Fruit fly (Drosophila melanogaster) whole organism, wandering third instar larva: Measurements from ENCODE around the gene CG31960.

Experiments
- CG32264 ChIP-seq: fragments of 200-800 bp; sonication (Bioruptor generic); optimal IDR thresholded peaks from 2 replicates; lab custom pipeline; 2016; ENCODE audit warnings: missing biosample characterization, missing genetic modification characterization
- CG9705 ChIP-seq: fragments of 200-800 bp; sonication (Bioruptor generic); optimal IDR thresholded peaks from 2 replicates; lab custom pipeline; 2018; ENCODE audit warnings: missing biosample characterization, mild to moderate bottlenecking, missing genetic modification characterization
- CrebA ChIP-seq: fragments of 200-800 bp; sonication (Bioruptor generic); optimal IDR thresholded peaks from 2 replicates; lab custom pipeline; 2016; ENCODE audit warnings: missing biosample characterization, mild to moderate bottlenecking, missing genetic modification characterization, borderline replicate concordance
- Dfd ChIP-seq: fragments of >200 bp; optimal IDR thresholded peaks from 2 replicates; lab custom pipeline; 2017; ENCODE audit warnings: missing biosample characterization, missing genetic modification characterization
- GATAd ChIP-seq: sonication (Bioruptor generic); optimal IDR thresholded peaks from 2 replicates; lab custom pipeline; 2016; ENCODE audit warnings: missing biosample characterization, missing genetic modification characterization
- HLH106 ChIP-seq: fragments of 200-800 bp; optimal IDR thresholded peaks from 3 replicates; lab custom pipeline; 2019; ENCODE audit warnings: missing biosample characterization, mild to moderate bottlenecking, missing genetic modification characterization, moderate library complexity
- Hnf4 ChIP-seq: fragments of 200-800 bp; sonication (Bioruptor generic); optimal IDR thresholded peaks from 2 replicates; lab custom pipeline; 2016; ENCODE audit warnings: missing biosample characterization, mild to moderate bottlenecking, missing genetic modification characterization
- Hr78 ChIP-seq: fragments of >200 bp; optimal IDR thresholded peaks from 2 replicates; lab custom pipeline; 2017; ENCODE audit warnings: missing biosample characterization, missing genetic modification characterization
- Hr83 ChIP-seq: fragments of 200-300 bp; sonication (Bioruptor generic); optimal IDR thresholded peaks from 2 replicates; lab custom pipeline; 2016; ENCODE audit warnings: missing biosample characterization, mild to moderate bottlenecking, missing genetic modification characterization, moderate library complexity; ENCODE audit not compliant: poor library complexity, severe bottlenecking
- Jra ChIP-seq: sonication (Bioruptor generic); optimal IDR thresholded peaks from 2 replicates; lab custom pipeline; 2016; ENCODE audit warnings: missing biosample characterization, missing genetic modification characterization
- Mio ChIP-seq: sonication (Bioruptor generic); optimal IDR thresholded peaks from 2 replicates; lab custom pipeline; 2016; ENCODE audit warnings: missing biosample characterization, missing genetic modification characterization
- Myc ChIP-seq: fragments of >200 bp; optimal IDR thresholded peaks from 2 replicates; lab custom pipeline; 2017
- OdsH ChIP-seq: fragments of 200-800 bp; sonication (Bioruptor generic); optimal IDR thresholded peaks from 2 replicates; lab custom pipeline; 2016; ENCODE audit warnings: missing biosample characterization, mild to moderate bottlenecking, missing genetic modification characterization
- Rel ChIP-seq, 2 experiments: fragments of 200-800 bp; sonication (Bioruptor generic) in 1 of 2; optimal IDR thresholded peaks; 2 replicates in 1 of 2; 3 replicates in 1 of 2; lab custom pipeline; 2016 to 2019; ENCODE audit warnings: mild to moderate bottlenecking in 2 of 2, missing biosample characterization in 2 of 2, missing genetic modification characterization in 2 of 2, moderate library complexity in 1 of 2
- Sp1 ChIP-seq: fragments of 200-800 bp; sonication (Bioruptor generic); optimal IDR thresholded peaks from 3 replicates; lab custom pipeline; 2019; ENCODE audit warnings: missing biosample characterization, mild to moderate bottlenecking, missing genetic modification characterization, moderate library complexity
- Vsx2 ChIP-seq: fragments of 200-300, 225-300 bp; sonication (Bioruptor generic); optimal IDR thresholded peaks from 2 replicates; lab custom pipeline; 2018; ENCODE audit warnings: missing biosample characterization, missing genetic modification characterization; ENCODE audit not compliant: partially characterized antibody
- br ChIP-seq: fragments of 200-800 bp; sonication (Bioruptor generic); optimal IDR thresholded peaks from 2 replicates; lab custom pipeline; 2016; ENCODE audit warnings: missing biosample characterization, missing genetic modification characterization
- brk ChIP-seq: fragments of 200-800 bp; sonication (Bioruptor generic); optimal IDR thresholded peaks from 2 replicates; lab custom pipeline; 2016; ENCODE audit warnings: missing biosample characterization, mild to moderate bottlenecking, missing genetic modification characterization
- dl ChIP-seq, 2 experiments: fragments of 175-275, 200-275 bp in 1 of 2; fragments of 200-275 bp in 1 of 2; sonication (Bioruptor generic); optimal IDR thresholded peaks; lab custom pipeline; 2018; ENCODE audit warnings: mild to moderate bottlenecking in 2 of 2, missing biosample characterization in 2 of 2, missing genetic modification characterization in 2 of 2, moderate library complexity in 2 of 2; ENCODE audit not compliant: partially characterized antibody in 2 of 2, insufficient read depth in 1 of 2
- dmrt93B ChIP-seq: fragments of 200-800 bp; sonication (Bioruptor generic); optimal IDR thresholded peaks from 2 replicates; lab custom pipeline; 2018; ENCODE audit warnings: missing biosample characterization, mild to moderate bottlenecking, missing genetic modification characterization
- dsf ChIP-seq: sonication (Bioruptor generic); optimal IDR thresholded peaks from 2 replicates; lab custom pipeline; 2016; ENCODE audit warnings: missing biosample characterization, missing genetic modification characterization, borderline replicate concordance
- foxo ChIP-seq, 2 experiments: fragments of 200-800 bp; sonication (Bioruptor generic); optimal IDR thresholded peaks; 2 replicates in 1 of 2; 3 replicates in 1 of 2; lab custom pipeline; 2016 to 2017; ENCODE audit warnings: missing biosample characterization in 2 of 2, missing genetic modification characterization in 2 of 2
- fru ChIP-seq: fragments of 200-800 bp; sonication (Bioruptor generic); optimal IDR thresholded peaks from 3 replicates; lab custom pipeline; 2016; ENCODE audit warnings: missing biosample characterization, mild to moderate bottlenecking, missing genetic modification characterization
- h ChIP-seq: fragments of 200-800 bp; sonication (Bioruptor generic); optimal IDR thresholded peaks from 3 replicates; lab custom pipeline; 2016; ENCODE audit warnings: missing biosample characterization, mild to moderate bottlenecking, missing genetic modification characterization
- lola ChIP-seq: fragments of >200 bp; optimal IDR thresholded peaks from 2 replicates; lab custom pipeline; 2017; ENCODE audit warnings: missing biosample characterization, missing genetic modification characterization
- rgr ChIP-seq: fragments of 200-800 bp; sonication (Bioruptor generic); optimal IDR thresholded peaks from 3 replicates; lab custom pipeline; 2016; ENCODE audit warnings: missing biosample characterization, mild to moderate bottlenecking, missing genetic modification characterization
- sage ChIP-seq: fragments of 200-800 bp; sonication (Bioruptor generic); optimal IDR thresholded peaks from 2 replicates; lab custom pipeline; 2016; ENCODE audit warnings: missing biosample characterization, mild to moderate bottlenecking, missing genetic modification characterization
- sv ChIP-seq: fragments of 200-800 bp; sonication (Bioruptor generic); optimal IDR thresholded peaks from 3 replicates; lab custom pipeline; 2016; ENCODE audit warnings: missing biosample characterization, missing genetic modification characterization
- tai ChIP-seq: sonication (Bioruptor generic); optimal IDR thresholded peaks from 2 replicates; lab custom pipeline; 2016; ENCODE audit warnings: missing biosample characterization, missing genetic modification characterization
- usp ChIP-seq: fragments of >200 bp; optimal IDR thresholded peaks from 2 replicates; lab custom pipeline; 2017; ENCODE audit warnings: missing biosample characterization, missing genetic modification characterization
- woc ChIP-seq: sonication (Bioruptor generic); optimal IDR thresholded peaks from 2 replicates; lab custom pipeline; 2016; ENCODE audit warnings: missing biosample characterization, mild to moderate bottlenecking, missing genetic modification characterization

The CG31960 gene

DNA sequence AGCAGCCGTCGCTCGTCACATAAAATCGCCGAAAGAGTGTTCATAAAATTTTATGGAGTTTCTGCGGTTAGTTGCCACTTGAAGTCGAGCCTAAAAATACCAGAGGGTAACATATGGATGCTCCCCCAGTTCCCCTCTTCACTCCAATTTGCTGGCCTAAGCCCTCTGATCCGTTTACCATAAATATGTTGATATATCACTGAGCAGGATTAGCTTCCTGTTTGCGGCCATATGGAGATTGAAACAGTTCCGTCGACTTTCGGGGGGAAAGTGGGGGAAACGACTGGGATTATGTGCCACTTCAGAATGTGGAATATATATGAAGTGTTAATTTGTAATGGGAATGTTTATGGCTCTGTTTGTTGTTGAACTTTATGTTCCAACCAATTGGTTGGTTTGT is 29.4 kb downstream of the CG31960 start:
- no peak for TF ChIP-seq CG32264 (GFP tag; lab: Kevin White, UChicago)
- TF ChIP-seq GATAd: no peak
- TF ChIP-seq dsf (GFP tag; lab: Kevin White, UChicago): no peak
- no peak for TF ChIP-seq HLH106
- no peak for TF ChIP-seq Sp1 (GFP tag; lab: Kevin White, UChicago)
- TF ChIP-seq Hnf4 (GFP tag; lab: Kevin White, UChicago): no peak
- TF ChIP-seq Jra (GFP tag; lab: Kevin White, UChicago): no peak
- TF ChIP-seq woc (GFP tag; lab: Kevin White, UChicago): no peak
- no peak for TF ChIP-seq Rel (GFP tag; optimal IDR thresholded peaks at IDR 0.05; lab: Kevin White, UChicago)
- TF ChIP-seq Rel (tag; optimal IDR thresholded peaks at IDR 0.05; lab: Kevin White, UChicago): no peak
- TF ChIP-seq Dfd: no peak
- TF ChIP-seq lola (GFP tag; lab: Kevin White, UChicago): no peak
- TF ChIP-seq fru (GFP tag; lab: Kevin White, UChicago): no peak
- no peak for TF ChIP-seq CrebA (GFP tag; lab: Kevin White, UChicago)
- TF ChIP-seq dl (GFP tag; optimal IDR thresholded peaks at IDR 0.05; lab: Kevin White, UChicago; ENCODE audit: insufficient read depth in 1 of 2, partially characterized antibody in 2 of 2): no peak
- no peak for TF ChIP-seq Hr83 (GFP tag; lab: Kevin White, UChicago)

- TF ChIP-seq Hr78 (GFP tag; lab: Kevin White, UChicago) (no peak), dsf (GFP tag; lab: Kevin White, UChicago) (no peak), GATAd (no peak), Dfd (no peak), Rel (GFP tag; optimal IDR thresholded peaks at IDR 0.05; lab: Kevin White, UChicago) (no peak), Rel (tag; optimal IDR thresholded peaks at IDR 0.05; lab: Kevin White, UChicago) (no peak), CrebA (GFP tag; lab: Kevin White, UChicago) (no peak), foxo (GFP tag; optimal IDR thresholded peaks at IDR 0.05; lab: Kevin White, UChicago) (no peak), Mio (GFP tag; lab: Kevin White, UChicago) (no peak)
Observed at dm6 chr2L:3818903-3819302, 34.2 kb downstream of the CG31960 start.

DNA sequence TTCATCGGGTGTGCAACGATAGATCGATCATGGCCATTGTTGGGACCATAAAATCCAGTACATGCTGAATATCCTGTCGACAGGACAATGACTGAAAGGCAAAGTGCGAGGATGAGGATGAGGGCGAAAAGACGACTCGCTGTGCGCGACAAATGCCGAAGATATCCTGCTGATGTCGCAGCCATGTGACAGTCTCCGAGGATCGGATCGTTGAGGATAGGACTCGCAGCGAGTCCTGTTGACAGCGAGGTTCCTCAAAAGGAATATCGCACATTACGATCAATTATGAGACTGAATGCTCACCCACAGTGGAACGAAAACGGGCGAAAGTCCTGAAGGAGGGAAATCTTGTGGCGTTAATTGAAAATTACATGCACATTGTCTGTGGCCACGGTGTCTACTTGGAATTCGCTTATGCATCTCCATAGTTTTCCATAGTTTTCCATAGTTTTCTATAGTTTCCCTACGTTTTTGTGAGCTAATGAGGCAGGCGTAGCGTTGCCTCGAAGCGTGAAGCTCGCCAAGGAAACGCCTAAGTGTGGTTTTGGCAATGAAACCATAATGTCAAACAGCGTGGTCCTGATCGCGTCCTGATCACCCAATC is 37.8 kb downstream of the CG31960 start:
- TF ChIP-seq Rel (GFP tag; optimal IDR thresholded peaks at IDR 0.05; lab: Kevin White, UChicago): no peak
- no peak for TF ChIP-seq Rel (tag; optimal IDR thresholded peaks at IDR 0.05; lab: Kevin White, UChicago)
- TF ChIP-seq lola (GFP tag; lab: Kevin White, UChicago): no peak
- TF ChIP-seq CrebA (GFP tag; lab: Kevin White, UChicago): no peak
- TF ChIP-seq h (GFP tag; lab: Kevin White, UChicago): no peak
- TF ChIP-seq brk: no peak
- no peak for TF ChIP-seq Hnf4 (GFP tag; lab: Kevin White, UChicago)
- TF ChIP-seq usp (GFP tag; lab: Kevin White, UChicago): no peak
- TF ChIP-seq Dfd: no peak
- TF ChIP-seq foxo (GFP tag; optimal IDR thresholded peaks at IDR 0.05; lab: Kevin White, UChicago): no peak
- no peak for TF ChIP-seq Jra (GFP tag; lab: Kevin White, UChicago)
- TF ChIP-seq Hr83 (GFP tag; lab: Kevin White, UChicago): no peak
- TF ChIP-seq fru (GFP tag; lab: Kevin White, UChicago): no peak
- no peak for TF ChIP-seq Myc
- no peak for TF ChIP-seq woc (GFP tag; lab: Kevin White, UChicago)
- TF ChIP-seq br (GFP tag; lab: Kevin White, UChicago): no peak
- TF ChIP-seq sv (GFP tag; lab: Kevin White, UChicago): no peak
- TF ChIP-seq tai (GFP tag; lab: Kevin White, UChicago): no peak
- no peak for TF ChIP-seq HLH106

DNA sequence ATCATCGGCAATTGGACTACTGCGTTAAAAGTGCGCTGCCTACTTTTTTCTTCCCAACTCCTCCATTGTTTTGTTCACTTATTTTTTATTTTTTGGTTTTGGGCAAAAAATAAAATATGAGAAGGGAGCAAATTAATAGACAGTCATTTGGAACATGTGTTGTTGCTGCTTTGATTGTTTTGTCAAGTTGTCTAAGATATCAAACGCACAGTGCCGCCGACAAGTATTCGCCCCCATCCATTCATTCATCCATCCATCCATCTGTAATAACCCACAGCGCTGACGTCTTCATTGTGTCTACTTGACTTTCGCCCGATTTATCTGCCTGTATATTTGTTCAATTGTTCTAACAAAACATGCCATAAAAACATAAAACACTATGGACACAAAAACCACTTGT is 39.1 kb downstream of the CG31960 start:
- TF ChIP-seq usp (GFP tag; lab: Kevin White, UChicago): no peak
- TF ChIP-seq OdsH (GFP tag; lab: Kevin White, UChicago): no peak
- no peak for TF ChIP-seq Vsx2 (GFP tag; lab: Kevin White, UChicago)
- no peak for TF ChIP-seq sage (GFP tag; lab: Kevin White, UChicago)
- TF ChIP-seq Rel (GFP tag; optimal IDR thresholded peaks at IDR 0.05; lab: Kevin White, UChicago): no peak
- TF ChIP-seq Rel (tag; optimal IDR thresholded peaks at IDR 0.05; lab: Kevin White, UChicago): no peak

DNA sequence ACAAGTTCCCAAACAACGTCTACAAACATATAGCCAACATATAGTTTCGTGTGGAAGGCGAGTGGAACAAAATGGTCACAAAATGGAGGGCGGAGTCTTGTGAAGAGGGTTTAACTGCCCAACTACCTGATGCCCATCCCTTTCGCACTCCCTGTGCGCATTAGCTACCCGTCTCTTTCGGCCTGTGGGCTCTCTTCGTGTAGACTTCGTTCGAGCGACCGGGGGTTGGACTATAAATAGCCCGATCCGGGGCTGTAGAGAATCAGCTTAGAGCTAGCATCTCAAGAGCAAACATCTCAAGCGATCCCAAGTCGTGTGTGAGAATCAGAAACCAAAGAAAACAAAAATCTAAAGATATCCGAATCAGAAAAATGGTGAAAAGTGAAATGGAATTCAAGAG is 40.7 kb downstream of the CG31960 start, which contains the start of gene slp1:
Gene slp1, plus strand, starts transcription at position 263 of the 400 bp plus-strand sequence.
- TF ChIP-seq HLH106: no peak
- no peak for TF ChIP-seq Vsx2 (GFP tag; lab: Kevin White, UChicago)
- no peak for TF ChIP-seq Hnf4 (GFP tag; lab: Kevin White, UChicago)
- TF ChIP-seq Hr78 (GFP tag; lab: Kevin White, UChicago): no peak
- TF ChIP-seq lola (GFP tag; lab: Kevin White, UChicago): no peak
- no peak for TF ChIP-seq Dfd
- no peak for TF ChIP-seq Mio (GFP tag; lab: Kevin White, UChicago)
- TF ChIP-seq h (GFP tag; lab: Kevin White, UChicago): no peak
- no peak for TF ChIP-seq CG9705 (GFP tag; lab: Kevin White, UChicago)
- TF ChIP-seq sv (GFP tag; lab: Kevin White, UChicago): no peak
- no peak for TF ChIP-seq dmrt93B (GFP tag; lab: Kevin White, UChicago)
- TF ChIP-seq brk: no peak
- no peak for TF ChIP-seq Myc
- TF ChIP-seq rgr: no peak
- no peak for TF ChIP-seq Rel (GFP tag; optimal IDR thresholded peaks at IDR 0.05; lab: Kevin White, UChicago)
- TF ChIP-seq Rel (tag; optimal IDR thresholded peaks at IDR 0.05; lab: Kevin White, UChicago): no peak
- no peak for TF ChIP-seq usp (GFP tag; lab: Kevin White, UChicago)
- no peak for TF ChIP-seq fru (GFP tag; lab: Kevin White, UChicago)
